Fruit fly (Drosophila melanogaster) whole organism, embryonic: ENCODE results near the gene CG31445.

Experiments used
- ATbp ChIP-seq: fragments of 200-800 bp; sonication (Bioruptor generic); optimal IDR thresholded peaks from 2 replicates; lab custom pipeline; 2017; ENCODE audit warnings: missing biosample characterization, mild to moderate bottlenecking, missing genetic modification characterization, missing genetic modification reagents
- CG11560 ChIP-seq: fragments of 200-800 bp; sonication (Bioruptor generic); IDR thresholded peaks from 3 replicates; pipeline ENCODE4 v1.3.6; 2022; ENCODE audit warnings: missing biosample characterization, missing genetic modification characterization
- CG12155 ChIP-seq: fragments of 200-800 bp; sonication (Bioruptor generic); optimal IDR thresholded peaks from 3 replicates; lab custom pipeline; 2016; ENCODE audit warnings: missing biosample characterization, missing genetic modification characterization
- CG12236 ChIP-seq: fragments of 200-800 bp; sonication (Bioruptor generic); optimal IDR thresholded peaks from 2 replicates; lab custom pipeline; 2016; ENCODE audit warnings: missing biosample characterization, missing genetic modification characterization
- CG12659 ChIP-seq: fragments of 200-800 bp; sonication (Bioruptor generic); optimal IDR thresholded peaks from 3 replicates; lab custom pipeline; 2017; ENCODE audit warnings: mild to moderate bottlenecking, missing biosample characterization, missing genetic modification reagents, missing genetic modification characterization
- CG13287 ChIP-seq: fragments of 200-800 bp; sonication (Bioruptor generic); IDR thresholded peaks from 2 replicates; pipeline ENCODE4 v1.3.6; 2022; ENCODE audit warnings: missing biosample characterization, missing genetic modification characterization; ENCODE audit not compliant: partially characterized antibody
- CG13624 ChIP-seq: fragments of 200-800 bp; sonication (Bioruptor generic); optimal IDR thresholded peaks from 2 replicates; lab custom pipeline; 2016; ENCODE audit warnings: missing biosample characterization, missing genetic modification characterization
- CG13775 ChIP-seq: fragments of 200-800 bp; sonication (Bioruptor generic); optimal IDR thresholded peaks from 3 replicates; lab custom pipeline; 2017; ENCODE audit warnings: missing biosample characterization, mild to moderate bottlenecking, missing genetic modification characterization
- CG13894 ChIP-seq: fragments of 200-800 bp; sonication (Bioruptor generic); optimal IDR thresholded peaks from 3 replicates; lab custom pipeline; 2018; ENCODE audit warnings: missing biosample characterization, mild to moderate bottlenecking, missing genetic modification characterization, moderate library complexity
- CG15269 ChIP-seq: fragments of 200-800 bp; sonication (Bioruptor generic); optimal IDR thresholded peaks from 2 replicates; lab custom pipeline; 2018; ENCODE audit warnings: missing biosample characterization, mild to moderate bottlenecking, missing genetic modification characterization, moderate library complexity
- CG15601 ChIP-seq: fragments of 200-800 bp; sonication (Bioruptor generic); optimal IDR thresholded peaks from 3 replicates; lab custom pipeline; 2019; ENCODE audit warnings: missing biosample characterization, mild to moderate bottlenecking, missing genetic modification characterization, moderate library complexity
- CG17186 ChIP-seq: fragments of 200-800 bp; sonication (Bioruptor generic); optimal IDR thresholded peaks from 3 replicates; lab custom pipeline; 2017; ENCODE audit warnings: missing biosample characterization, missing genetic modification reagents, missing genetic modification characterization
- CG17612 ChIP-seq: fragments of 200-800 bp; sonication (Bioruptor generic); IDR thresholded peaks from 2 replicates; pipeline ENCODE4 v1.3.6; 2022; ENCODE audit warnings: missing biosample characterization, missing genetic modification characterization
- CG18619 ChIP-seq: fragments of 200-800 bp; sonication (Bioruptor generic); optimal IDR thresholded peaks from 3 replicates; lab custom pipeline; 2017; ENCODE audit warnings: missing biosample characterization, mild to moderate bottlenecking, missing genetic modification characterization
- CG2199 ChIP-seq: fragments of 200-800 bp; sonication (Bioruptor generic); IDR thresholded peaks from 3 replicates; pipeline ENCODE4 v1.3.6; 2022; ENCODE audit warnings: missing biosample characterization, missing genetic modification characterization
- CG2875 ChIP-seq: fragments of 200-800 bp; sonication (Bioruptor generic); optimal IDR thresholded peaks from 2 replicates; lab custom pipeline; 2017; ENCODE audit warnings: missing biosample characterization, mild to moderate bottlenecking, missing genetic modification characterization, missing genetic modification reagents
- CG31365 ChIP-seq: fragments of 200-800 bp; sonication (Bioruptor generic); optimal IDR thresholded peaks from 2 replicates; lab custom pipeline; 2018; ENCODE audit warnings: missing biosample characterization, mild to moderate bottlenecking, missing genetic modification characterization
- CG33213 ChIP-seq: fragments of 200-800 bp; sonication (Bioruptor generic); optimal IDR thresholded peaks from 3 replicates; lab custom pipeline; 2016; ENCODE audit warnings: missing biosample characterization, missing genetic modification characterization
- CG4328 ChIP-seq: fragments of 200-800 bp; sonication (Bioruptor generic); optimal IDR thresholded peaks from 3 replicates; lab custom pipeline; 2017; ENCODE audit warnings: missing biosample characterization, missing genetic modification reagents, missing genetic modification characterization
- CG4404 ChIP-seq: fragments of 200-800 bp; sonication (Bioruptor generic); IDR thresholded peaks from 2 replicates; pipeline ENCODE4 v1.3.6; 2022; ENCODE audit warnings: missing biosample characterization, missing genetic modification characterization
- CG4730 ChIP-seq: fragments of 200-800 bp; sonication (Bioruptor generic); IDR thresholded peaks from 2 replicates; pipeline ENCODE4 v1.3.6; 2022; ENCODE audit warnings: missing biosample characterization, missing genetic modification characterization
- CG6272 ChIP-seq: fragments of 200-800 bp; sonication (Bioruptor generic); IDR thresholded peaks from 2 replicates; pipeline ENCODE4 v1.3.6; 2022; ENCODE audit warnings: missing biosample characterization, missing genetic modification characterization
- CG7271 ChIP-seq: fragments of 200-800 bp; sonication (Bioruptor generic); optimal IDR thresholded peaks from 2 replicates; lab custom pipeline; 2018; ENCODE audit warnings: missing biosample characterization, mild to moderate bottlenecking, missing genetic modification characterization, moderate library complexity
- CG9609 ChIP-seq: fragments of 200-800 bp; sonication (Bioruptor generic); optimal IDR thresholded peaks from 3 replicates; lab custom pipeline; 2016; ENCODE audit warnings: missing biosample characterization, missing genetic modification characterization
- Dp ChIP-seq: fragments of 200-800 bp; sonication (Bioruptor generic); optimal IDR thresholded peaks from 2 replicates; lab custom pipeline; 2018; ENCODE audit warnings: missing biosample characterization, mild to moderate bottlenecking, missing genetic modification characterization, moderate library complexity
- Ets65A ChIP-seq: fragments of 200-800 bp; sonication (Bioruptor generic); peaks from one replicate; lab custom pipeline; 2016; ENCODE audit warnings: missing biosample characterization, missing genetic modification characterization
- H15 ChIP-seq: fragments of 200-800 bp; sonication (Bioruptor generic); IDR thresholded peaks from 3 replicates; pipeline ENCODE4 v1.3.6; 2022; ENCODE audit warnings: missing biosample characterization, missing genetic modification characterization
- HHEX ChIP-seq: fragments of 200-800 bp; sonication (Bioruptor generic); optimal IDR thresholded peaks from 3 replicates; lab custom pipeline; 2017; ENCODE audit warnings: missing biosample characterization, mild to moderate bottlenecking, missing genetic modification characterization, missing genetic modification reagents
- Hey ChIP-seq: fragments of 200-800 bp; sonication (Bioruptor generic); optimal IDR thresholded peaks from 3 replicates; lab custom pipeline; 2018; ENCODE audit warnings: missing biosample characterization, mild to moderate bottlenecking, missing genetic modification characterization
- Lim3 ChIP-seq: fragments of 200-800 bp; sonication (Bioruptor generic); IDR thresholded peaks from 2 replicates; pipeline ENCODE4 v1.3.6; 2022; ENCODE audit warnings: missing biosample characterization, missing genetic modification characterization
- Mes4 ChIP-seq: fragments of 200-800 bp; sonication (Bioruptor generic); optimal IDR thresholded peaks from 2 replicates; lab custom pipeline; 2016; ENCODE audit warnings: missing biosample characterization, missing genetic modification characterization
- NC2β ChIP-seq: fragments of 200-800 bp; sonication (Bioruptor generic); optimal IDR thresholded peaks from 2 replicates; lab custom pipeline; 2016; ENCODE audit warnings: missing biosample characterization, missing genetic modification characterization
- Opbp ChIP-seq: fragments of 200-800 bp; sonication (Bioruptor generic); IDR thresholded peaks from 3 replicates; pipeline ENCODE4 v1.3.6; 2022; ENCODE audit warnings: missing biosample characterization, missing genetic modification characterization; ENCODE audit not compliant: partially characterized antibody
- Optix ChIP-seq: fragments of 200-800 bp; sonication (Bioruptor generic); IDR thresholded peaks from 3 replicates; pipeline ENCODE4 v1.3.6; 2022; ENCODE audit warnings: missing biosample characterization, missing genetic modification characterization
- Usf ChIP-seq: fragments of 200-800 bp; sonication (Bioruptor generic); optimal IDR thresholded peaks from 2 replicates; lab custom pipeline; 2017; ENCODE audit warnings: missing genotype, missing biosample characterization, missing genetic modification characterization
- ase ChIP-seq: fragments of 200-800 bp; sonication (Bioruptor generic); IDR thresholded peaks from 3 replicates; pipeline ENCODE4 v1.3.6; 2022; ENCODE audit warnings: missing biosample characterization, missing genetic modification characterization
- bowl ChIP-seq: fragments of 200-800 bp; sonication (Bioruptor generic); IDR thresholded peaks from 2 replicates; pipeline ENCODE4 v1.3.6; 2022; ENCODE audit warnings: missing biosample characterization, missing genetic modification characterization
- caup ChIP-seq: fragments of 200-800 bp; sonication (Bioruptor generic); optimal IDR thresholded peaks from 3 replicates; lab custom pipeline; 2017; ENCODE audit warnings: missing biosample characterization, mild to moderate bottlenecking, missing genetic modification characterization, moderate library complexity; ENCODE audit not compliant: severe bottlenecking
- dm ChIP-seq: fragments of 200-800 bp; sonication (Bioruptor generic); optimal IDR thresholded peaks from 3 replicates; lab custom pipeline; 2016; ENCODE audit warnings: missing biosample characterization, missing genetic modification characterization
- eve ChIP-seq, 2 experiments: fragments of >200 bp; optimal IDR thresholded peaks; 2 replicates each; lab custom pipeline; 2017; ENCODE audit warnings: missing biosample characterization in 2 of 2, missing genetic modification characterization in 2 of 2
- gt ChIP-seq: fragments of 200-800 bp; sonication (Bioruptor generic); IDR thresholded peaks from 2 replicates; pipeline ENCODE4 v1.3.6; 2022; ENCODE audit warnings: missing biosample characterization, missing genetic modification characterization
- inv ChIP-seq: fragments of 200-800 bp; sonication (Bioruptor generic); IDR thresholded peaks from 2 replicates; pipeline ENCODE4 v1.3.6; 2022; ENCODE audit warnings: missing biosample characterization, missing genetic modification characterization; ENCODE audit not compliant: partially characterized antibody
- kni ChIP-seq: fragments of 200-800 bp; sonication (Bioruptor generic); optimal IDR thresholded peaks from 3 replicates; lab custom pipeline; 2017; ENCODE audit warnings: mild to moderate bottlenecking, missing biosample characterization, missing genetic modification reagents, missing genetic modification characterization
- knrl ChIP-seq: fragments of 200-800 bp; sonication (Bioruptor generic); IDR thresholded peaks from 3 replicates; pipeline ENCODE4 v1.3.6; 2022; ENCODE audit warnings: missing biosample characterization, missing genetic modification characterization; ENCODE audit not compliant: partially characterized antibody
- lov ChIP-seq, 2 experiments: fragments of 200-800 bp in 1 of 2; fragments of >200 bp in 1 of 2; sonication (Bioruptor generic) in 1 of 2; IDR thresholded peaks in 1 of 2; optimal IDR thresholded peaks in 1 of 2; 2 replicates in 1 of 2; 3 replicates in 1 of 2; pipeline versions ENCODE4 v1.3.6 to Lab custom; 2017 to 2022; ENCODE audit warnings: missing biosample characterization in 1 of 2, missing genetic modification characterization in 1 of 2
- shn ChIP-seq: fragments of 200-800 bp; sonication (Bioruptor generic); optimal IDR thresholded peaks from 3 replicates; lab custom pipeline; 2016; ENCODE audit warnings: missing biosample characterization, missing genetic modification characterization
- unc-4 ChIP-seq: fragments of 200-800 bp; sonication (Bioruptor generic); IDR thresholded peaks from 2 replicates; pipeline ENCODE4 v1.3.6; 2022; ENCODE audit warnings: missing biosample characterization, missing genetic modification characterization; ENCODE audit not compliant: partially characterized antibody
- vnd ChIP-seq: fragments of 200-800 bp; sonication (Bioruptor generic); IDR thresholded peaks from 3 replicates; pipeline ENCODE4 v1.3.6; 2022; ENCODE audit warnings: missing biosample characterization, missing genetic modification characterization; ENCODE audit not compliant: partially characterized antibody
- zen ChIP-seq: fragments of 200-800 bp; sonication (Bioruptor generic); optimal IDR thresholded peaks from 3 replicates; lab custom pipeline; 2018; ENCODE audit warnings: missing biosample characterization, mild to moderate bottlenecking, missing genetic modification characterization, moderate library complexity

The CG31445 gene

dm6 chr3R:29228745-29229448 lies 15.7 kb downstream of the CG31445 start, which contains the start of gene Usp1 (continued):
- TF ChIP-seq knrl (GFP tag; lab: Robert Waterston, UW) (peak; percentile 94), vnd (GFP tag; lab: Robert Waterston, UW) (peak; percentile 94), CG12236 (GFP tag; lab: Kevin White, UChicago) (no peak), Opbp (GFP tag; lab: Robert Waterston, UW) (peak; percentile 96), H15 (GFP tag; lab: Robert Waterston, UW) (no peak), CG6272 (GFP tag; lab: Robert Waterston, UW) (peak; percentile 13; the same call in 1 of the 2 replicates), CG12155 (GFP tag; lab: Kevin White, UChicago) (peak; percentile 99), bowl (no peak), CG2199 (no peak), caup (GFP tag; lab: Kevin White, UChicago) (no peak), CG7271 (no peak), Dp (GFP tag; lab: Kevin White, UChicago) (peak; percentile 90), Mes4 (GFP tag; lab: Kevin White, UChicago) (no peak), Optix (no peak), CG4404 (GFP tag; lab: Robert Waterston, UW) (no peak), lov (optimal IDR thresholded peaks at IDR 0.05; lab: Kevin White, UChicago) (no peak), lov (GFP tag; IDR thresholded peaks at IDR 0.05; lab: Robert Waterston, UW) (no peak), CG4328 (GFP tag; lab: Kevin White, UChicago) (no peak), CG15269 (tag; lab: Kevin White, UChicago) (no peak), NC2β (GFP tag; lab: Kevin White, UChicago) (no peak), Ets65A (GFP tag; lab: Kevin White, UChicago) (no peak), kni (GFP tag; lab: Kevin White, UChicago) (peak; percentile 4), CG2875 (GFP tag; lab: Kevin White, UChicago) (no peak), CG12659 (GFP tag; lab: Kevin White, UChicago) (peak; percentile 66), CG13624 (GFP tag; lab: Kevin White, UChicago) (no peak), CG13287 (peak; percentile 96), ase (no peak), Usf (GFP tag; lab: Kevin White, UChicago) (no peak), CG13775 (GFP tag; lab: Kevin White, UChicago) (no peak), shn (GFP tag; lab: Kevin White, UChicago) (no peak), CG11560 (peak; percentile 100), Hey (tag; lab: Kevin White, UChicago) (no peak), CG18619 (GFP tag; lab: Kevin White, UChicago) (no peak), CG17186 (peak; percentile 75), unc-4 (GFP tag; lab: Robert Waterston, UW) (peak; percentile 91), CG9609 (GFP tag; lab: Kevin White, UChicago) (peak; percentile 16), CG13894 (tag; lab: Kevin White, UChicago) (no peak), Lim3 (no peak), gt (GFP tag; lab: Robert Waterston, UW) (no peak), eve (GFP tag; optimal IDR thresholded peaks at IDR 0.05; lab: Kevin White, UChicago) (no peak), CG4730 (no peak), inv (GFP tag; lab: Robert Waterston, UW) (peak; percentile 93), CG33213 (GFP tag; lab: Kevin White, UChicago) (peak; percentile 37), CG15601 (tag; lab: Kevin White, UChicago) (no peak), CG17612 (GFP tag; lab: Robert Waterston, UW) (no peak), dm (GFP tag; lab: Kevin White, UChicago) (no peak), CG31365 (tag; lab: Kevin White, UChicago) (no peak), ATbp (no peak), zen (peak; percentile 47), HHEX (GFP tag; lab: Kevin White, UChicago) (no peak)
